Worm (Caenorhabditis elegans) whole organism, young adult: ENCODE results near the gene fezf-1.

Experiments
- D2030.7 ChIP-seq: fragments of 200-800 bp; sonication (Bioruptor generic); IDR thresholded peaks from 2 replicates; pipeline ENCODE4 v1.3.6; 2022; ENCODE audit warnings: missing genetic modification reagents, missing genetic modification characterization, missing compliant biosample characterization
- Y95B8A.8 ChIP-seq: fragments of 200-800 bp; sonication (Bioruptor generic); IDR thresholded peaks from 2 replicates; pipeline ENCODE4 v1.3.6; 2022; ENCODE audit warnings: missing genetic modification reagents, missing genetic modification characterization, missing compliant biosample characterization
- aptf-3 ChIP-seq: fragments of 200-800 bp; sonication (Bioruptor generic); IDR thresholded peaks from 2 replicates; pipeline ENCODE4 v1.3.6; 2022; ENCODE audit warnings: missing genetic modification characterization, missing compliant biosample characterization
- attf-5 ChIP-seq: fragments of 200-800 bp; sonication (Bioruptor generic); optimal IDR thresholded peaks from 2 replicates; lab custom pipeline; 2018; ENCODE audit warnings: mild to moderate bottlenecking, missing genetic modification characterization, missing compliant biosample characterization
- attf-6 ChIP-seq: fragments of 200-800 bp; sonication (Bioruptor generic); IDR thresholded peaks from 2 replicates; pipeline ENCODE4 v1.3.6; 2022; ENCODE audit warnings: missing genetic modification reagents, missing genetic modification characterization, missing compliant biosample characterization
- cebp-2 ChIP-seq: fragments of 200-800 bp; sonication (Bioruptor generic); IDR thresholded peaks from 2 replicates; pipeline ENCODE4 v1.3.6; 2022; ENCODE audit warnings: missing genetic modification characterization, missing compliant biosample characterization
- ceh-40 ChIP-seq: fragments of 200-800 bp; sonication (Bioruptor generic); IDR thresholded peaks from 2 replicates; pipeline ENCODE4 v1.3.6; 2022; ENCODE audit warnings: missing genetic modification characterization, missing compliant biosample characterization
- dox-1 ChIP-seq: fragments of 200-800 bp; sonication (Bioruptor generic); IDR thresholded peaks from 2 replicates; pipeline ENCODE4 v1.3.6; 2022; ENCODE audit warnings: missing genetic modification reagents, missing genetic modification characterization, missing compliant biosample characterization
- egrh-3 ChIP-seq: fragments of 200-800 bp; sonication (Bioruptor generic); IDR thresholded peaks from 2 replicates; pipeline ENCODE4 v1.3.6; 2022; ENCODE audit warnings: missing genetic modification reagents, missing genetic modification characterization, missing compliant biosample characterization
- him-1 ChIP-seq: sonication (generic microtip); optimal IDR thresholded peaks from 2 replicates; lab custom pipeline; 2016; ENCODE audit warnings: missing genotype, missing genetic modification reagents, missing genetic modification characterization, missing compliant biosample characterization
- let-526 ChIP-seq: fragments of 200-800 bp; sonication (Bioruptor generic); IDR thresholded peaks from 2 replicates; pipeline ENCODE4 v1.3.6; 2022; ENCODE audit warnings: missing genetic modification reagents, missing genetic modification characterization, missing compliant biosample characterization
- let-607 ChIP-seq, 2 experiments: fragments of 200-800 bp in 1 of 2; sonication (Bioruptor generic) in 1 of 2; sonication (generic microtip) in 1 of 2; optimal IDR thresholded peaks; 2 replicates each; lab custom pipeline; 2016 to 2018; ENCODE audit warnings: mild to moderate bottlenecking in 2 of 2, missing compliant biosample characterization in 2 of 2, missing genetic modification characterization in 2 of 2, moderate library complexity in 2 of 2, missing genotype in 1 of 2
- lin-26 ChIP-seq: fragments of 200-800 bp; sonication (Bioruptor generic); IDR thresholded peaks from 2 replicates; pipeline ENCODE4 v1.3.6; 2022; ENCODE audit warnings: missing genetic modification reagents, missing genetic modification characterization, missing compliant biosample characterization
- madf-6 ChIP-seq: fragments of 200-800 bp; sonication (Bioruptor generic); IDR thresholded peaks from 2 replicates; pipeline ENCODE4 v1.3.6; 2022; ENCODE audit warnings: missing genetic modification reagents, missing genetic modification characterization, missing compliant biosample characterization
- madf-8 ChIP-seq: fragments of 200-800 bp; sonication (Bioruptor generic); conservative IDR thresholded peaks from 2 replicates; pipeline ENCODE4 v1.3.6; 2022; ENCODE audit warnings: missing genetic modification reagents, missing genetic modification characterization, missing compliant biosample characterization
- mcd-1 ChIP-seq: fragments of 200-800 bp; sonication (Bioruptor generic); IDR thresholded peaks from 2 replicates; pipeline ENCODE4 v1.3.6; 2022; ENCODE audit warnings: missing genetic modification reagents, missing genetic modification characterization, missing compliant biosample characterization
- mes-4 ChIP-seq: sonication (generic microtip); optimal IDR thresholded peaks from 2 replicates; lab custom pipeline; 2016; ENCODE audit warnings: missing genotype, missing genetic modification characterization, missing compliant biosample characterization
- rcor-1 ChIP-seq: fragments of 200-800 bp; sonication (Bioruptor generic); IDR thresholded peaks from 2 replicates; pipeline ENCODE4 v1.3.6; 2022; ENCODE audit warnings: missing genetic modification reagents, missing genetic modification characterization, missing compliant biosample characterization
- rec-8 ChIP-seq, 2 experiments: sonication (generic microtip); optimal IDR thresholded peaks; 2 replicates each; lab custom pipeline; 2016; ENCODE audit warnings: mild to moderate bottlenecking in 2 of 2, missing genetic modification characterization in 2 of 2, missing genetic modification reagents in 2 of 2, missing genotype in 2 of 2, missing biosample characterization in 1 of 2, missing compliant biosample characterization in 1 of 2, moderate library complexity in 1 of 2
- repo-1 ChIP-seq: sonication (generic microtip); optimal IDR thresholded peaks from 2 replicates; lab custom pipeline; 2017; ENCODE audit warnings: mild to moderate bottlenecking, missing genetic modification characterization, missing compliant biosample characterization
- snpc-1.3 ChIP-seq: sonication (generic microtip); optimal IDR thresholded peaks from 2 replicates; lab custom pipeline; 2017; ENCODE audit warnings: missing genetic modification characterization, mild to moderate bottlenecking, missing compliant biosample characterization, antibody characterized with exemption, moderate library complexity, missing genotype, missing genetic modification reagents; ENCODE audit not compliant: insufficient read depth
- snpc-4 ChIP-seq, 5 experiments: fragments of 150-350 bp in 1 of 5; sonication (generic microtip) in 4 of 5; optimal IDR thresholded peaks; 2 replicates each; lab custom pipeline; 2014 to 2018; ENCODE audit warnings: missing genetic modification characterization in 5 of 5, missing biosample characterization in 3 of 5, antibody characterized with exemption in 2 of 5, mild to moderate bottlenecking in 2 of 5, missing compliant biosample characterization in 2 of 5, missing genotype in 2 of 5, moderate library complexity in 2 of 5, missing genetic modification reagents in 1 of 5
- somi-1 ChIP-seq: fragments of 200-800 bp; sonication (Bioruptor generic); optimal IDR thresholded peaks from 2 replicates; lab custom pipeline; 2018; ENCODE audit warnings: mild to moderate bottlenecking, missing genetic modification characterization, missing compliant biosample characterization
- zfh-2 ChIP-seq: fragments of 200-800 bp; sonication (Bioruptor generic); conservative IDR thresholded peaks from 2 replicates; pipeline ENCODE4 v1.3.6; 2022; ENCODE audit warnings: missing genetic modification reagents, missing genetic modification characterization, missing compliant biosample characterization
- ztf-18 ChIP-seq: sonication (generic microtip); optimal IDR thresholded peaks from 2 replicates; lab custom pipeline; 2016; ENCODE audit warnings: missing genotype, mild to moderate bottlenecking, missing genetic modification characterization, missing compliant biosample characterization
- ztf-25 ChIP-seq: fragments of 200-800 bp; sonication (Bioruptor generic); IDR thresholded peaks from 2 replicates; pipeline ENCODE4 v1.3.6; 2022; ENCODE audit warnings: missing genetic modification reagents, missing genetic modification characterization, missing compliant biosample characterization
- ztf-28 ChIP-seq: fragments of 200-800 bp; sonication (Bioruptor generic); IDR thresholded peaks from 2 replicates; pipeline ENCODE4 v1.3.6; 2022; ENCODE audit warnings: missing genetic modification reagents, missing genetic modification characterization, missing compliant biosample characterization

Gene fezf-1

ce11 chrIV:13453509-13453908 lies 12.4 kb upstream of the fezf-1 start:
- TF ChIP-seq him-1 (tag; lab: Kevin White, UChicago) (no peak), rcor-1 (GFP tag; lab: Robert Waterston, UW) (no peak), rec-8 (tag; optimal IDR thresholded peaks at IDR 0.05; lab: Kevin White, UChicago) (no peak), snpc-1.3 (tag; lab: Kevin White, UChicago) (no peak), madf-8 (GFP tag; lab: Robert Waterston, UW) (no peak), madf-6 (GFP tag; lab: Robert Waterston, UW) (no peak), aptf-3 (GFP tag; lab: Robert Waterston, UW) (no peak), snpc-4 (GFP tag; optimal IDR thresholded peaks at IDR 0.05; lab: Kevin White, UChicago) (no peak), snpc-4 (tag; optimal IDR thresholded peaks at IDR 0.05; lab: Kevin White, UChicago) (peak in 1 of 4 experiments; percentile 39), repo-1 (no peak), ztf-18 (tag; lab: Kevin White, UChicago) (peak; percentile 18), mcd-1 (peak; percentile 88), mes-4 (no peak), attf-5 (GFP tag; lab: Kevin White, UChicago) (no peak), somi-1 (GFP tag; lab: Kevin White, UChicago) (no peak), let-607 (tag; optimal IDR thresholded peaks at IDR 0.05; lab: Kevin White, UChicago) (peak; percentile 75 to 93), lin-26 (GFP tag; lab: Robert Waterston, UW) (no peak)
- TF ChIP-seq, all 124 proteins: peak for 4

- TF ChIP-seq ztf-28 (GFP tag; lab: Robert Waterston, UW): no peak
These were observed 11.2 kb upstream of the fezf-1 start, which contains the start of gene uso-1 for ce11 chrIV:13454698-13455097. Gene uso-1 (minus strand): TSS chrIV:13454798.

ce11 chrIV:13455200-13455599 lies 10.7 kb upstream of the fezf-1 start, which contains the start of gene Y38H8A.7:
Gene Y38H8A.7 (plus strand): TSS chrIV:13455500.
- TF ChIP-seq egrh-3 (GFP tag; lab: Robert Waterston, UW) (peak; percentile 25; the same call in 1 of the 2 replicates), dox-1 (peak; percentile 42; the same call in 1 of the 2 replicates)

- peak; percentile 91 for TF ChIP-seq cebp-2 (GFP tag; lab: Robert Waterston, UW)
- 0 out of 2 replicates have a peak, but pooled peaks have one; percentile 12 for TF ChIP-seq Y95B8A.8 (GFP tag; lab: Robert Waterston, UW)
- 0 out of 2 replicates have a peak, but pooled peaks have one; percentile 44 for TF ChIP-seq ztf-25
These were observed 9.8 kb upstream of the fezf-1 start for ce11 chrIV:13456138-13456537.

ce11 chrIV:13456893-13457292 lies 9.0 kb upstream of the fezf-1 start:
- TF ChIP-seq attf-5 (GFP tag; lab: Kevin White, UChicago): no peak
- 0 out of 2 replicates have a peak, but pooled peaks have one; percentile 44 for TF ChIP-seq ceh-40
- 0 out of 2 replicates have a peak, but pooled peaks have one; percentile 69 for TF ChIP-seq cebp-2 (GFP tag; lab: Robert Waterston, UW)
- TF ChIP-seq madf-6 (GFP tag; lab: Robert Waterston, UW): peak; percentile 51; the same call in 1 of the 2 replicates
- 0 out of 2 replicates have a peak, but pooled peaks have one; percentile 30 for TF ChIP-seq D2030.7 (GFP tag; lab: Robert Waterston, UW)
- TF ChIP-seq lin-26 (GFP tag; lab: Robert Waterston, UW): no peak
- peak; percentile 33; the same call in 1 of the 2 replicates for TF ChIP-seq attf-6 (GFP tag; lab: Robert Waterston, UW)

ce11 chrIV:13458237-13458636 lies 7.7 kb upstream of the fezf-1 start:
- TF ChIP-seq zfh-2 (peak; percentile 69), let-526 (GFP tag; lab: Robert Waterston, UW) (no peak)
